Fruit fly (Drosophila melanogaster) whole organism, embryonic: Measurements from ENCODE around the gene CG31103.

ENCODE experiments used
- Atf-2 ChIP-seq: fragments of 200-800 bp; sonication (Bioruptor generic); optimal IDR thresholded peaks from 2 replicates; lab custom pipeline; 2016; ENCODE audit warnings: missing biosample characterization, missing genetic modification characterization
- BtbVII ChIP-seq: fragments of 200-800 bp; sonication (Bioruptor generic); optimal IDR thresholded peaks from 3 replicates; lab custom pipeline; 2017; ENCODE audit warnings: missing biosample characterization, mild to moderate bottlenecking, missing genetic modification characterization
- Bteb2 ChIP-seq: fragments of 200-800 bp; sonication (Bioruptor generic); optimal IDR thresholded peaks from 2 replicates; lab custom pipeline; 2016; ENCODE audit warnings: missing biosample characterization, missing genetic modification characterization
- CG10274 ChIP-seq: fragments of 200-800 bp; sonication (Bioruptor generic); optimal IDR thresholded peaks from 3 replicates; lab custom pipeline; 2017; ENCODE audit warnings: missing biosample characterization, mild to moderate bottlenecking, missing genetic modification characterization
- CG10366 ChIP-seq: fragments of 200-800 bp; sonication (Bioruptor generic); IDR thresholded peaks from 2 replicates; pipeline ENCODE4 v1.3.6; 2022; ENCODE audit warnings: missing biosample characterization, missing genetic modification characterization
- CG10543 ChIP-seq: fragments of 200-800 bp; sonication (Bioruptor generic); optimal IDR thresholded peaks from 3 replicates; lab custom pipeline; 2017; ENCODE audit warnings: missing biosample characterization, mild to moderate bottlenecking, missing genetic modification characterization, moderate library complexity
- CG10959 ChIP-seq: fragments of 200-800 bp; sonication (Bioruptor generic); IDR thresholded peaks from 2 replicates; pipeline ENCODE4 v1.3.6; 2022; ENCODE audit warnings: missing biosample characterization, missing genetic modification characterization
- CG12104 ChIP-seq: fragments of 200-800 bp; sonication (Bioruptor generic); optimal IDR thresholded peaks from 3 replicates; lab custom pipeline; 2016; ENCODE audit warnings: missing biosample characterization, missing genetic modification characterization
- CG14710 ChIP-seq: fragments of 200-800 bp; sonication (Bioruptor generic); optimal IDR thresholded peaks from 3 replicates; lab custom pipeline; 2019; ENCODE audit warnings: missing biosample characterization, mild to moderate bottlenecking, missing genetic modification characterization, moderate library complexity
- CG15479 ChIP-seq: fragments of 200-800 bp; sonication (Bioruptor generic); optimal IDR thresholded peaks from 3 replicates; lab custom pipeline; 2019; ENCODE audit warnings: missing biosample characterization, mild to moderate bottlenecking, missing genetic modification characterization, moderate library complexity
- CG17802 ChIP-seq: fragments of 200-800 bp; sonication (Bioruptor generic); optimal IDR thresholded peaks from 2 replicates; lab custom pipeline; 2018; ENCODE audit warnings: missing biosample characterization, mild to moderate bottlenecking, missing genetic modification characterization, moderate library complexity
- CG2678 ChIP-seq: fragments of 200-800 bp; sonication (Bioruptor generic); optimal IDR thresholded peaks from 3 replicates; lab custom pipeline; 2019; ENCODE audit warnings: missing biosample characterization, mild to moderate bottlenecking, missing genetic modification characterization, moderate library complexity
- CG3163 ChIP-seq: fragments of 200-800 bp; sonication (Bioruptor generic); optimal IDR thresholded peaks from 3 replicates; lab custom pipeline; 2016; ENCODE audit warnings: missing biosample characterization, missing genetic modification characterization
- CG32532 ChIP-seq: fragments of 200-800 bp; sonication (Bioruptor generic); IDR thresholded peaks from 2 replicates; pipeline ENCODE4 v1.3.6; 2022; ENCODE audit warnings: missing biosample characterization, missing genetic modification characterization
- CG6813 ChIP-seq: fragments of 200-800 bp; sonication (Bioruptor generic); optimal IDR thresholded peaks from 2 replicates; lab custom pipeline; 2017; ENCODE audit warnings: missing biosample characterization, missing genetic modification characterization, mild to moderate bottlenecking, moderate library complexity, missing genetic modification reagents
- CG7271 ChIP-seq: fragments of 200-800 bp; sonication (Bioruptor generic); optimal IDR thresholded peaks from 2 replicates; lab custom pipeline; 2018; ENCODE audit warnings: missing biosample characterization, mild to moderate bottlenecking, missing genetic modification characterization, moderate library complexity
- CG8281 ChIP-seq: fragments of 200-800 bp; sonication (Bioruptor generic); optimal IDR thresholded peaks from 2 replicates; lab custom pipeline; 2018; ENCODE audit warnings: missing biosample characterization, mild to moderate bottlenecking, missing genetic modification characterization, moderate library complexity
- Doc3 ChIP-seq: fragments of 200-800 bp; sonication (Bioruptor generic); IDR thresholded peaks from 3 replicates; pipeline ENCODE4 v1.3.6; 2022; ENCODE audit warnings: missing biosample characterization, missing genetic modification characterization; ENCODE audit not compliant: partially characterized antibody
- Dp ChIP-seq: fragments of 200-800 bp; sonication (Bioruptor generic); optimal IDR thresholded peaks from 2 replicates; lab custom pipeline; 2018; ENCODE audit warnings: missing biosample characterization, mild to moderate bottlenecking, missing genetic modification characterization, moderate library complexity
- Dref ChIP-seq: fragments of 200-800 bp; sonication (Bioruptor generic); IDR thresholded peaks from 2 replicates; pipeline ENCODE4 v1.3.6; 2022; ENCODE audit warnings: missing biosample characterization, missing genetic modification characterization
- E2f2 ChIP-seq: fragments of 200-800 bp; sonication (Bioruptor generic); IDR thresholded peaks from 2 replicates; pipeline ENCODE4 v1.3.6; 2022; ENCODE audit warnings: missing biosample characterization, missing genetic modification characterization
- Ets97D ChIP-seq: fragments of 200-800 bp; sonication (Bioruptor generic); optimal IDR thresholded peaks from 3 replicates; lab custom pipeline; 2016; ENCODE audit warnings: missing biosample characterization, missing genetic modification characterization
- Gug ChIP-seq: fragments of 200-800 bp; sonication (Bioruptor generic); IDR thresholded peaks from 4 replicates; pipeline ENCODE4 v1.3.6; 2022; ENCODE audit warnings: missing biosample characterization, missing genetic modification characterization
- HmgZ ChIP-seq: fragments of 200-800 bp; sonication (Bioruptor generic); optimal IDR thresholded peaks from 2 replicates; lab custom pipeline; 2018; ENCODE audit warnings: missing biosample characterization, mild to moderate bottlenecking, missing genetic modification characterization
- Kr ChIP-seq: fragments of 200-800 bp; sonication (Bioruptor generic); optimal IDR thresholded peaks from 2 replicates; lab custom pipeline; 2017; ENCODE audit warnings: missing biosample characterization, mild to moderate bottlenecking, missing genetic modification characterization
- MBD-R2 ChIP-seq: fragments of 200-800 bp; sonication (Bioruptor generic); IDR thresholded peaks from 2 replicates; pipeline ENCODE4 v1.3.6; 2022; ENCODE audit warnings: missing biosample characterization, missing genetic modification characterization
- MESR4 ChIP-seq: fragments of 200-800 bp; sonication (Bioruptor generic); optimal IDR thresholded peaks from 2 replicates; lab custom pipeline; 2018; ENCODE audit warnings: missing biosample characterization, mild to moderate bottlenecking, missing genetic modification characterization, moderate library complexity
- Med ChIP-seq: fragments of 200-800 bp; sonication (Bioruptor generic); peaks from one replicate; lab custom pipeline; 2016; ENCODE audit warnings: missing biosample characterization, missing genetic modification characterization, mild to moderate bottlenecking, inconsistent platforms, moderate library complexity
- Oaz ChIP-seq: fragments of 200-800 bp; sonication (Bioruptor generic); IDR thresholded peaks from 2 replicates; pipeline ENCODE4 v1.3.6; 2022; ENCODE audit warnings: missing biosample characterization, missing genetic modification characterization
- Poxn ChIP-seq: fragments of 200-800 bp; sonication (Bioruptor generic); IDR thresholded peaks from 2 replicates; pipeline ENCODE4 v1.3.6; 2022; ENCODE audit warnings: missing biosample characterization, missing genetic modification characterization
- Ptx1 ChIP-seq: fragments of 200-800 bp; sonication (Bioruptor generic); IDR thresholded peaks from 2 replicates; pipeline ENCODE4 v1.3.6; 2022; ENCODE audit warnings: missing biosample characterization, missing genetic modification characterization
- Rfx ChIP-seq: fragments of 200-800 bp; sonication (Bioruptor generic); IDR thresholded peaks from 2 replicates; pipeline ENCODE4 v1.3.6; 2022; ENCODE audit warnings: missing biosample characterization, missing genetic modification characterization
- Sry-δ ChIP-seq: fragments of 200-800 bp; sonication (Bioruptor generic); optimal IDR thresholded peaks from 2 replicates; lab custom pipeline; 2016; ENCODE audit warnings: missing biosample characterization, missing genetic modification characterization
- al ChIP-seq: fragments of 200-800 bp; sonication (Bioruptor generic); IDR thresholded peaks from 2 replicates; pipeline ENCODE4 v1.3.6; 2022; ENCODE audit warnings: missing biosample characterization, missing genetic modification characterization
- bab2 ChIP-seq: fragments of 200-800 bp; sonication (Bioruptor generic); optimal IDR thresholded peaks from 2 replicates; lab custom pipeline; 2016; ENCODE audit warnings: missing biosample characterization, missing genetic modification characterization
- cas ChIP-seq: fragments of 200-800 bp; sonication (Bioruptor generic); IDR thresholded peaks from 2 replicates; pipeline ENCODE4 v1.3.6; 2022; ENCODE audit warnings: missing biosample characterization, missing genetic modification characterization
- cato ChIP-seq: fragments of 200-800 bp; sonication (Bioruptor generic); optimal IDR thresholded peaks from 2 replicates; lab custom pipeline; 2016; ENCODE audit warnings: missing biosample characterization, missing genetic modification characterization, borderline replicate concordance
- dm ChIP-seq: fragments of 200-800 bp; sonication (Bioruptor generic); optimal IDR thresholded peaks from 3 replicates; lab custom pipeline; 2016; ENCODE audit warnings: missing biosample characterization, missing genetic modification characterization
- gcm ChIP-seq: fragments of 200-800 bp; sonication (Bioruptor generic); optimal IDR thresholded peaks from 2 replicates; lab custom pipeline; 2019; ENCODE audit warnings: missing biosample characterization, mild to moderate bottlenecking, missing genetic modification characterization, moderate library complexity
- hkb ChIP-seq, 2 experiments: fragments of 200-800 bp in 1 of 2; fragments of >200 bp in 1 of 2; sonication (Bioruptor generic) in 1 of 2; IDR thresholded peaks in 1 of 2; optimal IDR thresholded peaks in 1 of 2; 2 replicates each; pipeline versions ENCODE4 v1.3.6 to Lab custom; 2017 to 2022; ENCODE audit warnings: missing biosample characterization in 1 of 2, missing genetic modification characterization in 1 of 2
- klu ChIP-seq: fragments of 200-800 bp; sonication (Bioruptor generic); IDR thresholded peaks from 2 replicates; pipeline ENCODE4 v1.3.6; 2022; ENCODE audit warnings: missing biosample characterization, missing genetic modification characterization
- mam ChIP-seq: fragments of 200-800 bp; sonication (Bioruptor generic); optimal IDR thresholded peaks from 3 replicates; lab custom pipeline; 2016; ENCODE audit warnings: missing biosample characterization, missing genetic modification characterization
- mirr ChIP-seq: fragments of 200-800 bp; sonication (Bioruptor generic); optimal IDR thresholded peaks from 3 replicates; lab custom pipeline; 2018; ENCODE audit warnings: missing biosample characterization, mild to moderate bottlenecking, missing genetic modification characterization
- p53 ChIP-seq: fragments of 200-800 bp; sonication (Bioruptor generic); optimal IDR thresholded peaks from 2 replicates; lab custom pipeline; 2016; ENCODE audit warnings: missing biosample characterization, missing genetic modification characterization
- pb ChIP-seq: fragments of 200-800 bp; sonication (Bioruptor generic); optimal IDR thresholded peaks from 3 replicates; lab custom pipeline; 2016; ENCODE audit warnings: missing biosample characterization, missing genetic modification characterization
- ssp ChIP-seq: fragments of 200-800 bp; sonication (Bioruptor generic); IDR thresholded peaks from 2 replicates; pipeline ENCODE4 v1.3.6; 2022; ENCODE audit warnings: missing biosample characterization, missing genetic modification characterization
- tio ChIP-seq: fragments of 200-800 bp; sonication (Bioruptor generic); optimal IDR thresholded peaks from 2 replicates; lab custom pipeline; 2017; ENCODE audit warnings: missing biosample characterization, missing genetic modification characterization, inconsistent platforms
- tll ChIP-seq, 2 experiments: fragments of 200-800 bp in 1 of 2; fragments of >200 bp in 1 of 2; sonication (Bioruptor generic) in 1 of 2; optimal IDR thresholded peaks; 2 replicates each; lab custom pipeline; 2017 to 2019; ENCODE audit warnings: missing biosample characterization in 2 of 2, missing genetic modification characterization in 2 of 2, mild to moderate bottlenecking in 1 of 2, moderate library complexity in 1 of 2

Gene CG31103

DNA sequence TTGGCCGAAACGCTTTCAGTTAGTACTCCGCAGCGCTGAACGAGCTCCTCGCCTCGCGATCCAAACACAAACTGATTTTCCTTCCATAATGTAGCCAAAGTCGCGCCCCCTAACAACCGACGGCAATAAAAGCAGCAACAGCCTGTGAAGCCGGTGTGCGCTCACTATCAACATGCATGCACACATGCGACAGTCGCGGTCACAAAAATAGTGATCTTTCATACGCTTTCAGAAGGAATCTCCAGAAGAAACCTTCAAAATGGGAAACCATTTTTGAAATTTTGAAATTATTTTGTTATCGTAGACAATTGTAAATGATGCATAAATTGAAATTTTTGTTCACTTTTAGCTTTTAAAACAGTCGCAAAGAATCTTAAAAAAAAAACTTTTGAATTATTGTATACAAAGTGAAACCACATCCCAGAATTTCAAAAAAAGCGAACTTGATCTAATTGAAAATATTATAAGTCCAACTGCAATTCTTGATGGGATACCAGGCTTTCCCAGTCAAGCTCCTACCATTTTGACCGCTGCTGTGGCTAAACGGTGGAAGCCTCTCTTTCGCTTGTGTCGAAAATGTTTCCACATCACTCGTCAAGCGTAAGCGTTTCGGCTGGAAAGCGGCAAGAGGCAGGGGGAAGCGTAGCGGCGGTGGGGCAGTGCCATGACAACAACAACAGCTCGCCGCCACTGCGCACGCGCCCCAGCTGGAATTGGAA lies 13.3 kb downstream of the CG31103 start, which contains the start of gene Cad96Cb (continued):
- TF ChIP-seq CG2678 (tag; lab: Kevin White, UChicago) (peak; percentile 90), Sry-δ (GFP tag; lab: Kevin White, UChicago) (peak; percentile 21)

DNA sequence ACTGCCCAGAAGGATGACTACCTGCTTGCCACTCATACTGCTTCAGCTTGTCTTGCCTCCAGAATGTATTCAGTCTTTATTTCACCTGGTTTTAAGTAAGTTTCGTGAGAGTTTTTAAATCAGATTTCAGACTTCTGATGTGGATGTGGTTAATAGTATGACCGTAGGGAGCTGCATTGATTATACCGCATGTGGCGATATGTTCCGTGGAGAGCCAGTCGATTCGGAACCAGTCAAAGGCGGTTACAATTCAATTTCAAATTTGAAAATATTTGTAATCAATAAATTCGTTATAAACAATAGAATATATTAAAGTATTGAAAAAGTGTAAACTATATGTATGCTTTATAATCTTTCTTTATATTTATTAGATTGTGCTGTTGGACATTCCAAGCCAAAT lies 16.2 kb downstream of the CG31103 start, which contains the start of gene Sil1:
Sil1 (minus strand) TSS at position 168 of the 400 bp plus-strand sequence.
- no peak for TF ChIP-seq Atf-2 (GFP tag; lab: Kevin White, UChicago)
- TF ChIP-seq MESR4 (GFP tag; lab: Kevin White, UChicago): peak; percentile 50
- TF ChIP-seq Gug: no peak
- no peak for TF ChIP-seq CG8281 (tag; lab: Kevin White, UChicago)
- TF ChIP-seq Oaz (GFP tag; lab: Robert Waterston, UW): no peak
- TF ChIP-seq MBD-R2 (GFP tag; lab: Robert Waterston, UW): peak; percentile 32; the same call in 1 of the 2 replicates
- TF ChIP-seq hkb (optimal IDR thresholded peaks at IDR 0.05; lab: Kevin White, UChicago): no peak
- TF ChIP-seq hkb (GFP tag; IDR thresholded peaks at IDR 0.05; lab: Robert Waterston, UW): no peak
- no peak for TF ChIP-seq CG12104 (GFP tag; lab: Kevin White, UChicago)
- no peak for TF ChIP-seq Doc3
- TF ChIP-seq Rfx (GFP tag; lab: Robert Waterston, UW): no peak
- TF ChIP-seq Kr (GFP tag; lab: Kevin White, UChicago): no peak
- TF ChIP-seq mam: no peak
- TF ChIP-seq dm (GFP tag; lab: Kevin White, UChicago): no peak
- no peak for TF ChIP-seq gcm (GFP tag; lab: Kevin White, UChicago)
- no peak for TF ChIP-seq al (GFP tag; lab: Robert Waterston, UW)
- TF ChIP-seq pb (GFP tag; lab: Kevin White, UChicago): no peak
- no peak for TF ChIP-seq tio (GFP tag; lab: Kevin White, UChicago)
- no peak for TF ChIP-seq CG10366 (GFP tag; lab: Robert Waterston, UW)
- TF ChIP-seq klu: no peak
- TF ChIP-seq CG10543 (GFP tag; lab: Kevin White, UChicago): no peak
- TF ChIP-seq CG10959 (GFP tag; lab: Robert Waterston, UW): no peak
- no peak for TF ChIP-seq CG32532 (GFP tag; lab: Robert Waterston, UW)
- TF ChIP-seq Med (GFP tag; lab: Kevin White, UChicago): peak; percentile 27
- TF ChIP-seq tll (GFP tag; optimal IDR thresholded peaks at IDR 0.05; lab: Kevin White, UChicago): no peak
- TF ChIP-seq Poxn: no peak
- TF ChIP-seq p53 (GFP tag; lab: Kevin White, UChicago): no peak
- TF ChIP-seq CG15479: no peak
- TF ChIP-seq cas: no peak
- peak; percentile 84 for TF ChIP-seq Dp (GFP tag; lab: Kevin White, UChicago)
- TF ChIP-seq CG14710: peak; percentile 22
- no peak for TF ChIP-seq CG17802 (tag; lab: Kevin White, UChicago)
- TF ChIP-seq CG10274 (GFP tag; lab: Kevin White, UChicago): no peak
- no peak for TF ChIP-seq cato
- peak; percentile 22; the same call in 1 of the 2 replicates for TF ChIP-seq Dref (GFP tag; lab: Robert Waterston, UW)
- no peak for TF ChIP-seq ssp (GFP tag; lab: Robert Waterston, UW)
- no peak for TF ChIP-seq CG3163
- no peak for TF ChIP-seq CG6813 (GFP tag; lab: Kevin White, UChicago)
- no peak for TF ChIP-seq HmgZ (tag; lab: Kevin White, UChicago)
- TF ChIP-seq BtbVII (GFP tag; lab: Kevin White, UChicago): no peak
- TF ChIP-seq CG7271 (tag; lab: Kevin White, UChicago): no peak
- no peak for TF ChIP-seq bab2 (GFP tag; lab: Kevin White, UChicago)
- TF ChIP-seq Ets97D: peak; percentile 18
- no peak for TF ChIP-seq Ptx1 (GFP tag; lab: Robert Waterston, UW)
- no peak for TF ChIP-seq mirr (GFP tag; lab: Kevin White, UChicago)
- peak; percentile 89 for TF ChIP-seq E2f2
- no peak for TF ChIP-seq Bteb2 (GFP tag; lab: Kevin White, UChicago)
